Worm (Caenorhabditis elegans): ENCODE measurements around the gene R57.2.

DNA sequence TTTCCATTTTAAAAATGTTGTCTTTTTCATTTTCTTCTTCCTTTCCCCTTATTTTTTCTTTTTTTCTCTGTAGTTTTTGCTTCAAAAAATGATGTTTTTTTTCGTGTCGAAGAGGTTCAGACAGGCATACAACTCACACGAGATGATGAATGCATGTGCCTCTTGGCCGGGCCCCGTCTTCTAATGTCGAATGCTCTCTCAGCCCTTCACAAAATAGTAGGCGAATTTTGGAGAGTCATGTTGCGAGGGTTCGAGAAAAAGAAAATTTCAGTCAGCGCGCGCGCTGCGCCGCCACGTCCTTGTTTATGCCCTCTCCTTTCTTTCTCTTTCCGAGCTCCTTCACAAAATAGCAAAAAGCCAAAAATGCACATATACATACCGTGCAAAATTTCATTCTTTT lies 27.0 kb downstream of the R57.2 start:
- TF ChIP-seq mep-1 (tag; optimal IDR thresholded peaks at IDR 0.05) (no peak), nhr-76 (tag; optimal IDR thresholded peaks at IDR 0.05) (no peak), unc-39 (tag; optimal IDR thresholded peaks at IDR 0.05) (no peak), nhr-237 (tag; optimal IDR thresholded peaks at IDR 0.05) (no peak), mls-2 (tag; optimal IDR thresholded peaks at IDR 0.05) (no peak), nhr-28 (tag; optimal IDR thresholded peaks at IDR 0.05) (no peak), nhr-12 (tag; optimal IDR thresholded peaks at IDR 0.05) (no peak), M03D4.4 (tag; optimal IDR thresholded peaks at IDR 0.05) (no peak), elt-1 (tag; optimal IDR thresholded peaks at IDR 0.05; ENCODE audit: borderline replicate concordance, insufficient read depth) (no peak), drap-1 (GFP tag; optimal IDR thresholded peaks at IDR 0.05) (no peak), pha-4 (tag; optimal IDR thresholded peaks at IDR 0.05) (no peak)

All from whole organism, mixed stage, embryonic.